Fruit fly (Drosophila melanogaster): Measurements from ENCODE around the gene Nak.
A peak's percentile ranks its signal among the peaks of the same experiment; 100 is the strongest.

Gene Nak

DNA sequence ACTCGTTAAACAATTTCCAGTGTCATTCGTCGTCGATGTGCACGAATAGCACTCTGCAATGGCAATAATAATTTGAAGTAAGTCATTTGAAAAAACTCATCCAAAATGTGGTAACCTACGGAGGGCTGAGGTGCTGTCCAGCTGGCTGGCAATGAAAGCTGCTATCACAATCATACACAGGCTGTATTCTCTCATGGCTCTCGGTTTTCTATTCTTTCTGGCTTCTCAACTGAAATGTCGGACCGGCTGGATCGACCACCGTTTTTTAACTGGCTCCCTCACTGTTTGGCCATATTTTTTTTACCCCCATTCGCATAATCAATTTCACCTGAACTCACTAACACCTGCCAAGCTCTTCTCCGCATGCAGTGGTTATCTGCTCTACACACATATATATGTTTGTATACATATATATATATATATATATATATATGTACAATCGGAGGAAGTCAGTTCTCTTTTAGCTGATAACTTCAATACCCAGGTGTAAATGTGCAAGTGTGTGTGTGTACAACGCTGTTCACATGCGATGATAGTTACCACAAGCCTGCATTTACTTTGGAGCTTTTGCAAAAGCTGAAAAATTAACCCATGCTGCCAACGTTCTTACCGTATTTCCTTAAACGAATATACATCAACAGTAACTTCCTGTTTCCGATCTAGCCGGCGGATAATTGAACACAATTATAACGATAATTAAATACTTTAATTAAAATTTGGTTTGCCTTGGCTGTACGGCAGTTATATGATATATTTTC, 27.3 kb upstream of the Nak start, which contains the start of gene CG10650:
CG10650 (minus strand) TSS at position 275 of the 758 bp plus-strand sequence.
- no peak for TF ChIP-seq CG17801 (GFP tag; optimal IDR thresholded peaks at IDR 0.05; ENCODE audit: partially characterized antibody)

DNA sequence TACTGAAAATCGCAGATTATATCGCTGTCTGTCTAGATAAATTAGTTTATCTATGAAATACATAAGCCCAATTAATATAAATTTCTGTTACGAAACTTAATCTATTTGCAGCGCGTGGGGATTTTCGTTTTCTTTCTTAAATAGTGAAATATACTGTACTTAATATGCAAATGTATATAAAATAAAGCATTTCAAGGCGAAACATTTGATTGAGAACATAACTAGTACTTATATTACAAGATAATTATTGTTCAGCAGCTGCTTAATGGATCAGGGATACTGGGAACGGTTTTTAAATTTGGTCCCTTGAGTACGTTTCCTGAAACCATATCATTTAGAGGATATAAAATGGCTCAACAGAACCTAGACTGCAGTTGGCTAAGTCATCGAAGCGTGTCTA, 23.7 kb upstream of the Nak start, which contains the start of gene CG46465:
CG46465 (plus strand) TSS at position 301 of the 400 bp plus-strand sequence.
- no peak for TF ChIP-seq CG17801 (GFP tag; optimal IDR thresholded peaks at IDR 0.05; ENCODE audit: partially characterized antibody)

DNA sequence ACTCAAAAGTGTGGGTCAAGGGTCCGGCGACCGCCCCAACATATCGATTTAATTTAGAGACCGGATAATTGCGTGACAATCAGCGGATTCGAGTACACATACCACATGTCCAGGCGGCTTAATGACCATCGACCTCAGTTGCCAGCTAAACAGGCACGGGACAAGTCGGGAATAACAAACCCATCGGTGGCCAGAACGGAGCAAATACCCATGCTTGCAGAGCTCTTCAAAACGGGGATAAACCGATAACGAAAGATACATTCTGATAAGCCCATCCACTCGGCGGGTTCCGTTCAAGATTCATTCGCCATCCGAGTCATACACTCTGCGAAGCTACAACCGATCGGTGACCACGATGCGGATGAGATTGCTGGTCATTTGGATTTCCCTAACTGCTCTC, 22.2 kb upstream of the Nak start, which contains the start of gene CG15169:
CG15169 (plus strand) TSS at position 301 of the 400 bp plus-strand sequence.
- TF ChIP-seq CG17801 (GFP tag; optimal IDR thresholded peaks at IDR 0.05; ENCODE audit: partially characterized antibody), result no peak

DNA sequence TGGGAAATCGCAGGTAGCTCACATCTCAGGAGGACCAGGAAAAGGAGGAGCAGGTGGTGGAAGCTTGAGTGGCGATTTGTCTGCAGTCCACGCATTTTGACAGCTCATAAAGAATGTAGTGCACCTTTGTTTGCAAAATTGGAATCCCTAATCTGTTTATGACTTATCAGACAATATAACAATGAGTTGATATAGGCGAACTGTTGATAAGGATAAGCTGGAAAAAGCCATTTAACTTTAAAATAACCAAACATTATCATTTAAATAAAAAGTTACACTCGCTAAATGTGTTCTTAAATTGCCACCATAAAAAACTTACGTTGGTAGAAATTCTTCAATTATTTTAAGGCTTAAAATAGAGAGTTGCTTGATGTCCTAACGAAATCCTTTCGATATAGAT, 21.6 kb upstream of the Nak start, which contains the start of gene CG15170:
CG15170 (minus strand) TSS at position 101 of the 400 bp plus-strand sequence.
- TF ChIP-seq CG17801 (GFP tag; optimal IDR thresholded peaks at IDR 0.05; ENCODE audit: partially characterized antibody), result no peak

DNA sequence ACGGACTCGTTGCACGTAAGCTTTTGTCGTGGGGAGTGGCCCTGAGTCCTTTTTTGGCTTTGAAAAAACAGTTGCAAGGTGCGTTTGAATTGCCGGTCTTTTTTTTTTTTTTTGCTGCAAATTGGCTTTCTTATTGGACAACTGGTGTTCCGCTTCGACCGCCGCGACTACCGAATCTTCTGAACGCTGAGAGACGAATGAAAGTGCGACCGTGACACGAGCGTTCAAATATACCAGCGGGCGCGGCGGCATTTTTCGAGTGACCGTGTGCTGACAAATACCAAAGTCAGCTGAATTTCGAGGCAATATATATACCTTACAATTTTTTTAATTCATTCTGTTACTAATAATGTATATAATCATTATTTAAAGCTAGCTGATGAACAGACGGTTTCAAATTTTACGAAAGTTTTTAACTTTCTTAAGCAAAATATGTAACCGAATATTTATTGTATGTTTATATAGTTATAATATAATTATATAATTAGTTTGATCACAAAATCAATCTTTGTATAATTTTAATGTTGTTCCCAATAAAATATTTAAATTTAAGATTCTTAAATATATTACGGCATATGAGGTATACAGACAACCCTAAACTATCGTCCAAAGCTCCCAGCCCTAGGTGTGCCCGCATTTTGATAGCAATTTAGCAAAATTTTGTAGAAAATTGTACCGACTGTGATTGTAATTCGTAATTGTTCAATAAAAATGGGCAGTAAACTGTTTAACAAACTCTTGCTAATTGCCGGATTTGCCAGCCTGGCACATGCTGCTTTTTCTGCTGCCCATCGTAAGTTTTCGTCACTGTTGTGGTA, 18.7 kb upstream of the Nak start, which contains the start of the genes Swip-1 and EMC5:
Swip-1 (minus strand) TSS at position 203 of the 818 bp plus-strand sequence.
EMC5 (plus strand) TSS at position 630 of the 818 bp plus-strand sequence.
- TF ChIP-seq CG17801 (GFP tag; optimal IDR thresholded peaks at IDR 0.05; ENCODE audit: partially characterized antibody), result peak; percentile 43

DNA sequence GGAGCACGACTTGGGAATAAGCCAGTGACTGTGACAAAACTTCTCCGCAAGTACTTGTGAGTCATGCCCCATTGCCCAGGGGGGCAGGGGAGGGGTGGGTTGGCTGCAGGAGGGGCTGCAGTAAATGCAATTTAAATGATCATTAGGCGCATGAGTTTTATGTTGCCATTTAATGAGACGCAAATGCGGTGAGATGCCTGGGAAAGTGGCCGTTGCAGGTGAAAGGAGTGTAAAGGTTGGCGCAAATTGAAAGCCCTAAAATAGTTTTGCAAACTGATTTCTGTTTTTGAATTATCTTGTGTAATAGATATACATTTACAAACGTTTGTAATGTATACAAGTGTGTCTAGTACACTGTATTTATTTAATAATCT, 17.6 kb upstream of the Nak start:
- no peak for TF ChIP-seq CG17801 (GFP tag; optimal IDR thresholded peaks at IDR 0.05; ENCODE audit: partially characterized antibody)

DNA sequence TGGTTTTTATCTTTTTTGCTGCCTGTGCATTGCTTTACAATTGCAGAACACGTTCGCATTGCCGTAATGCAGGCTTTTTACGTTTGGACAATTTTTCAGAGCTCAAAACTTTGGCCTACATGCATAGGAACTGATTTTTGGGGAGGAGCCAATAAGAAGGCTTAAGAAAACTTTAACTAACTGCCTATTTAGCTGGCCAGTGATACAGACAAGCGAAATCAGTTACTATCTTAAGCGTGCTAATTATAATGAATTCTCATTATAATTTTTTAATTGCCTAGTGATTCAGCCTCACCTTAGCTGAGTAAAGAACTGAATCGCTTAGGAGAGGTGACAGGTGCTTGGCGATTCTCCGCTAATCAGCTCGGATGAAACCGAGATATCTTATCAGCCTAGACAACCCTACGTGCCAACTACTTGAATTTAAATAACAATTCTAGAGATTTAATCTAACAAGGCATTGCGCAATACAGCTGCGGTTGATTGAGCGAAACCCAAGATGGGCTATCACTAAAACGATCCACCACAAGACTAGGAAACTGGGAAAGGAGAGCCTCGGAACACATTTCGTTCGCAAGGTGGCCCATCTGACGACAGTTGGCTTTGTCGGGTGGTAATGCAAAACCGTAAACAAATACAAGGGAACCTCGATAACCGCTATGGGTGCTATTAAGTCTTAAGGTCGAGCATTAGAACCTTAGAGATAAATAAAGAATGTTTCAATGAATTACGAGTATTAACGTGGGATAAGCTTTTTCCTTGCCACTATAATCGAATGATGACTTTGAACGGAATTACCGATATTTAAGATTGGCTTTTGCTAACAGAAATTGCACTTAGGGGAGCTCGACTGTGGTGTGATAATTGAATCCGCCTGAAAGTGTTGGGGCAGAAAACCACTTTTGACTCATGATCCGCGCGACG, 16.9 kb upstream of the Nak start:
- TF ChIP-seq CG17801 (GFP tag; optimal IDR thresholded peaks at IDR 0.05; ENCODE audit: partially characterized antibody), result no peak

DNA sequence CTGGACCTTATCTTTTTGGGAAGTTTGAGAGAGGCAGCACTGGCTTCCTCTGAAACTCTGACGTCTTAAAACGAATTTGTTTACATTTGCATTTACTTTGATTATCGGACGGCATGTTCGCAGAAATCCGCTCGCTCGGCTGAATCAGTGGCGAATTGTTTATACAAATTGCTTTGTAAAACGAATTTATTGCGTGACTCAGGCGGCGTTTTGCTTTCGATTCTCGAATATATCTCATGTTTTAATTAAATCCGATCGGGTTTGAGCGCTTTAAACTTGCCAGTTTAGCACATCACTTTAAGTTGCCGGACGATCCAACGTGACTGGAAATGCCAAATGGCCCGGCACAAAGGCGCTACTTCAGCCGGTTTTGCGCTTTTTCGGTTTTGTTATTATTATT, 15.6 kb upstream of the Nak start:
- no peak for TF ChIP-seq CG17801 (GFP tag; optimal IDR thresholded peaks at IDR 0.05; ENCODE audit: partially characterized antibody)

DNA sequence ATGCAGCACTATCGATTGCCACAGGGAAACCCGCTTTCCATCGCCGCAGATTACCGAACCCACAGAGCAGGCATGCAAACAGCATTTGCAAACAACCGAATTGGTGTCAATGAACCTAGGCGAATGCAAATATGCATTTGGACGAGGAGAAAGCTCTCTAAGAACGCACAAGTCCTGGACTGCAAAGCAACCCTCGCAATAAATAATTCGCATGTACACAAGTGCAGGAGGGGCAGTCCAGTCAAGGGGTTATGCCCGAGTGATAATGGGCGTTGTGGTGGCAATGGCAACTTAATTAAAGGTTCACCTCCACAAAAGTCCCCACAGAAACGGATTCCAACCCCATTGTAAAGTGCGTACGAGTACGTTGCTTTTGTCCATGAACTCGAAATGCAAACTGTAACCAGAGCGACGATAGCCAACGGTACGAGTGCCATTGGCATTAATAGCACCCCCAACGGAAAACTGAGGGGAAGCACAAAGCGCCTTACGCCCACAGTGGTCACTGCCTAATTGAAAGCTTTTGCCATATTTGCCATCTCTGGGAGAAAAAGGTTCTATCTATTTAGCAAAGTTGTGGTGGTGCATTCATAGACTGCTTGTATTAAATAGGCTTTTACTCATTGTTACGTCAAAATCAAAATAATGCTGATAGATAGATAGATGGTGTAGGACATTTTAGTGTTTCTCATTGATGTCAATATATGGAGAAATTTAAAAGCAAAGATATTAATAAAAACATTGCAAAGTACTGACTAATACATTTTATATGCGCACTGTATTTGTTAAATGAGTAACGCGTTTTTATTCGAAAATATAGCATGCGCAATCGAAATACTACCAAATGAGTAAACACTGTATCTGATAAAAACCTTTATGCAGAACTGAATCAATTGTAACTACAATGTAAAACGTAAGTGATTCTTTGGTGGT, 14.5 kb upstream of the Nak start:
- TF ChIP-seq CG17801 (GFP tag; optimal IDR thresholded peaks at IDR 0.05; ENCODE audit: partially characterized antibody), result no peak

DNA sequence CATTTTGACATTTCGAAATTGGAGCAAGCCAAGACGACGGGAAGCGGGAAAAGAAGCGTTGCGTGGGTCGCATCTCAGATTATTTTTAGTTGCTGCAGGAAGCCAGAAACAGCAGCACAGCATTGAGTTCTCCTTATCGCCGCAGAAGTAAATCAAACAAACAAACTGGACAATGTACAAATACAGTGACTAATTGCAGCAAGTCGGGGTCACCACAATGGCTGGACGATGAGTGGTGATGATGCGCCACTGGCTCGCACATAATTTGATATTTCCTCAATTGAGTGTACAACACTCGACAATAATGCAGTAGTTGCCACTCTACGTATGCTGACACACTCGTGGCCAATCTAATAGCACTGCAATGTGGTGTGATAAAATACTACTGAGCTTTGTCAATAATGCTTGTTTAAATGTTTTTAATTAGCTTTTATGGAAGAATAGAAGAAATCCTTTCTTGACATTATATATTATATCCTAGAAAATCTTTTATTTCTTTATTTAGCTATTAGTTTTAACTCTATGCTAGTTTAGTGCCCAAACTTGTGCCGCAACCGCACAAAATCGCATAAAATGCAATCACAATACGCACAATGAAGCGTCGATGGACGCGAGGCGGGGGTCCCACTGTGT, 13.5 kb upstream of the Nak start:
- TF ChIP-seq CG17801 (GFP tag; optimal IDR thresholded peaks at IDR 0.05; ENCODE audit: partially characterized antibody), result peak; percentile 19

DNA sequence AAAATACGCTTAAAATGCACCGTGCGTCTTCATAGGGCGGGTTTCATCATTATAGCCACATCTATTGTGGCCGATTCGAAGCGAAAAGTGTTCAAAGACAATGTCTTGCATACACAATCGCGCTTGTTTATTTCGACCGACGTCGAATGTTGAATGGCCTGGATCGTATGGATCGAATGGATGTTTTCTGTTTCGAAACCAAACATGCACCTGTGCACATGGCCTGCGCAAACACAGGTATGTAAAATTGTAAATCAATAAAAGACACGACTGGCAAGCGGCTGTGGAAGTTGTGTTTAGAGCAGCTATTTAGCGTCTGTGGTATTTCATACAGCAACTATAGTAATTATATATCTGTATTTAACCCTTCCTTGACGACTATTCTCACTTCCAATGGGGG, 12.9 kb upstream of the Nak start:
- no peak for TF ChIP-seq CG17801 (GFP tag; optimal IDR thresholded peaks at IDR 0.05; ENCODE audit: partially characterized antibody)

DNA sequence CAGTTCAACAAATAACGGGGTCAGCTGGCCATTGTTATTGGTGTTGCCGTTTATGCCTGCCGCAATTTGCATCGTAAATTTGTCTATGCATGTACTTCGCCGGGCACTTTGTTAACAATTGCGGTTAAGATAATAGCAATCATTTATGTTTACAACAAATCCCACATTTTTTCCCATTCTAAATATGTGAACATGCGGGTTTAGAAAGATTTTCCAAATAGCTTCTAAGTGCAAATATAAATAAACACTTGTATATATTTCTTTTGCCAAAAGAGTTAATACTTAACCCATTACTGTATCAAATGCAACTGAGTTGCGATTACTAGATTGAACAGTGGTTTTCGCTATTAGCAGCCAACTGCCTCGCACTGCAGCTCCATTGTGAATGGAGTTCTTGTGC, 12.4 kb upstream of the Nak start:
- no peak for TF ChIP-seq CG17801 (GFP tag; optimal IDR thresholded peaks at IDR 0.05; ENCODE audit: partially characterized antibody)

DNA sequence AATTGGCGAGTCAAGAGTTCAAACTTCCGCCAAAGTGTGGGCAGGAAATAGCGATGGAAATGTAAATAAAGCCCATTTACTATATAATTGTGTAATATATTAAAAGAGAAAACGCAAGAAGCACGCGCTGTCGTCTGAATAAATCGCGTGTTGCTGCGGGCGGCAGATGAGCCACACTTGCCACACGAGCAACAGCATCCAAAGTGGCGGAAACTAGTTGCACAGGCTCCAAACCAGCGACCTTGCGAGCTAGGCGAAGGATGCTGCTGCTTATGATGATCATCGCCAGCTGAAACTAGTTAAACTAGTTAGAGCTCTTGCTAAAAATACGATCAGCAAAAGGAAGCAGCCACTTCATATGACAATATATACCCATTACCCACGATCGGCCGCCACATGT, 10.9 kb upstream of the Nak start:
- TF ChIP-seq CG17801 (GFP tag; optimal IDR thresholded peaks at IDR 0.05; ENCODE audit: partially characterized antibody), result no peak

All from ovary, adult (tissue).